Fruit fly (Drosophila melanogaster): ENCODE measurements around the gene Polr1B.

dm6 chr2L:422573-422972 is 18.5 kb downstream of the Polr1B start, which contains the start of gene BBS8:
- no peak for TF ChIP-seq Crg-1 (GFP tag; optimal IDR thresholded peaks at IDR 0.05)
- TF ChIP-seq CG33017 (tag; optimal IDR thresholded peaks at IDR 0.05): no peak
- TF ChIP-seq CG7101 (tag; optimal IDR thresholded peaks at IDR 0.05): no peak
- TF ChIP-seq CG14711 (tag; optimal IDR thresholded peaks at IDR 0.05): no peak

Data from whole organism, adult.